Fruit fly (Drosophila melanogaster): ENCODE measurements around the gene Hmx.

The Hmx gene

DNA sequence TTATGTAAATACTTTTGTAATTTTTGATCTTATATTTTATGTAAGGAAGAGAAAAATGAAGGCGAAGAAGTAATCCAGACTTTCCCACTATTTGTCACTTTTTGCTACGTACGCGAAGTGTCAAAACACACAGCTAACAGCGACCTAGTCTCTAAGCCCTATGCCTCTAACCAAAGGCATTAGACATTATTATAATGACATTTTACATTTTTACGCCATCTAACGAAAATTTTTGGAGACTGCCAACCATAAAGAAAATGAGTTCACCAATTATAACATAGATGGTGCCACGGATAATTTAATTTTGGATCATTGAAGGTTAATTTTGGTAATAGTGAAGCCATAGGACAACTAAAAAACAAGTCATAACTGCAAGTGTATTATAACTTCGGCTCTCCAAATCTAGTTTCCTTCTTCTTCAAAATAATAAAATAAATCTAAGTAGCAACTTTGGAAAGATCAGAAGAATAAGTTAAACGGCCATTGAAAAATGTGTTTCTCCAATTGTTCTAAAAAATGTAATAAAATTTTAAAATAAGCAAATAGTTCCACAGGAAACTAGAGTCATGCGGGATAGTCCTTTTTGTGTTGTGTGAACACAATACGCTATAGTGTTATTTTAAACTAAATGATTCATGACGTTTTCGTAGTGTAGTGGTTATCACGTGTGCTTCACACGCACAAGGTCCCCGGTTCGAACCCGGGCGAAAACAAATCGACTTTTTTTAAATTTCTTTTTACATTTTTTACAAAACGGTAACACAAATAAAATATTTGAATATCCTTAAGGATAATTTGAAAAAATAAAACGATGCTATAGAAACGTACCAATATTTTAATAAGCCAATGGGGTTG is 58.6 kb downstream of the Hmx start (continued):
- TF ChIP-seq CG31627 (GFP tag; optimal IDR thresholded peaks at IDR 0.05) (peak; percentile 22), CG6276 (GFP tag; optimal IDR thresholded peaks at IDR 0.05) (peak; percentile 31), CG11294 (GFP tag; IDR thresholded peaks at IDR 0.05) (no peak), CG32006 (GFP tag; optimal IDR thresholded peaks at IDR 0.05) (peak; percentile 11), esn (GFP tag; optimal IDR thresholded peaks at IDR 0.05) (no peak), topi (GFP tag; optimal IDR thresholded peaks at IDR 0.05) (no peak), Ets21C (GFP tag; optimal IDR thresholded peaks at IDR 0.05) (no peak), fkh (GFP tag; optimal IDR thresholded peaks at IDR 0.05) (no peak), CG34406 (GFP tag; optimal IDR thresholded peaks at IDR 0.05) (no peak), Ets96B (tag; optimal IDR thresholded peaks at IDR 0.05) (no peak), cyc (GFP tag; optimal IDR thresholded peaks at IDR 0.05) (peak; percentile 22), ss (GFP tag; optimal IDR thresholded peaks at IDR 0.05) (peak; percentile 44 to 54), eg (GFP tag; IDR thresholded peaks at IDR 0.05) (no peak), Eip93F (GFP tag; optimal IDR thresholded peaks at IDR 0.05) (no peak), CG8119 (GFP tag; IDR thresholded peaks at IDR 0.05) (peak; percentile 24; the same call in 1 of the 3 replicates), Smox (GFP tag; optimal IDR thresholded peaks at IDR 0.05) (peak; percentile 3)

dm6 chr3R:17617976-17618308 is 59.2 kb downstream of the Hmx start:
- TF ChIP-seq Hr39 (GFP tag; optimal IDR thresholded peaks at IDR 0.05) (no peak), svp (GFP tag) (peak; percentile 83), salr (GFP tag; optimal IDR thresholded peaks at IDR 0.05) (no peak), dac (GFP tag; optimal IDR thresholded peaks at IDR 0.05) (no peak), fkh (GFP tag; optimal IDR thresholded peaks at IDR 0.05) (no peak), ss (GFP tag; optimal IDR thresholded peaks at IDR 0.05) (peak in 1 of 2 experiments; percentile 0), fd85E (GFP tag; optimal IDR thresholded peaks at IDR 0.05) (no peak), CG3032 (tag; optimal IDR thresholded peaks at IDR 0.05) (no peak), cyc (GFP tag; optimal IDR thresholded peaks at IDR 0.05) (no peak), Lpt (GFP tag; optimal IDR thresholded peaks at IDR 0.05) (no peak), spab (GFP tag; optimal IDR thresholded peaks at IDR 0.05) (peak; percentile 2), CG6163 (GFP tag; IDR thresholded peaks at IDR 0.05) (peak; percentile 40; the same call in 1 of the 3 replicates), fd59A (GFP tag; optimal IDR thresholded peaks at IDR 0.05) (no peak), dsx (GFP tag; optimal IDR thresholded peaks at IDR 0.05; ENCODE audit: poor library complexity, severe bottlenecking) (peak; percentile 10), pdm3 (GFP tag; optimal IDR thresholded peaks at IDR 0.05) (no peak), CG16779 (tag; optimal IDR thresholded peaks at IDR 0.05) (peak; percentile 9), CG3919 (GFP tag; optimal IDR thresholded peaks at IDR 0.05) (peak; percentile 6), eg (GFP tag; IDR thresholded peaks at IDR 0.05) (no peak), vri (GFP tag; optimal IDR thresholded peaks at IDR 0.05) (no peak), Met (GFP tag; optimal IDR thresholded peaks at IDR 0.05) (no peak), CG9139 (GFP tag; optimal IDR thresholded peaks at IDR 0.05) (peak; percentile 31), Eip78C (GFP tag) (peak; percentile 67)

Data from whole organism, prepupa.